Worm (Caenorhabditis elegans) whole organism, L4 larva: Measurements from ENCODE around the gene C50F4.9.
A peak's percentile ranks its signal among the peaks of the same experiment; 100 is the strongest.

ENCODE experiments used
- F10B5.3 ChIP-seq: sonication (generic microtip); optimal IDR thresholded peaks from 2 replicates; lab custom pipeline; 2016; ENCODE audit warnings: mild to moderate bottlenecking, missing genetic modification characterization, missing compliant biosample characterization
- F26F4.8 ChIP-seq: fragments of 200-800 bp; sonication (Bioruptor generic); conservative IDR thresholded peaks from 2 replicates; pipeline ENCODE4 v1.3.6; 2022; ENCODE audit warnings: missing genetic modification characterization, missing compliant biosample characterization
- F37D6.2 ChIP-seq: sonication (generic microtip); optimal IDR thresholded peaks from 2 replicates; lab custom pipeline; 2016; ENCODE audit warnings: mild to moderate bottlenecking, missing genetic modification characterization, missing compliant biosample characterization
- F44E2.7 ChIP-seq: fragments of 200-800 bp; sonication (Bioruptor generic); IDR thresholded peaks from 2 replicates; pipeline ENCODE4 v2.1.2; 2022; ENCODE audit warnings: missing genetic modification characterization, missing compliant biosample characterization
- F49E8.2 ChIP-seq: sonication (generic microtip); optimal IDR thresholded peaks from 2 replicates; lab custom pipeline; 2016; ENCODE audit warnings: missing compliant biosample characterization, mild to moderate bottlenecking, missing genetic modification characterization, borderline replicate concordance
- Y48G9A.11 ChIP-seq: fragments of 200-800 bp; sonication (Bioruptor generic); IDR thresholded peaks from 2 replicates; pipeline ENCODE4 v1.3.6; 2022; ENCODE audit warnings: missing genetic modification reagents, missing genetic modification characterization, missing compliant biosample characterization
- ZK546.5 ChIP-seq, 2 experiments: sonication (generic microtip); optimal IDR thresholded peaks; 2 replicates each; lab custom pipeline; 2017; ENCODE audit warnings: missing biosample characterization in 2 of 2, missing genetic modification characterization in 2 of 2
- aha-1 ChIP-seq: fragments of 150-350 bp; peaks from one replicate; lab custom pipeline; 2014; ENCODE audit warnings: missing biosample characterization, missing genetic modification characterization
- aly-2 ChIP-seq: sonication (generic microtip); optimal IDR thresholded peaks from 2 replicates; lab custom pipeline; 2018; ENCODE audit warnings: missing biosample characterization, missing genetic modification characterization
- arid-1 ChIP-seq: fragments of 200-800 bp; sonication (Bioruptor generic); conservative IDR thresholded peaks from 2 replicates; pipeline ENCODE4 v1.3.6; 2022; ENCODE audit warnings: missing genetic modification reagents, missing genetic modification characterization, missing compliant biosample characterization
- ceh-20 ChIP-seq: fragments of 200-800 bp; sonication (Bioruptor generic); IDR thresholded peaks from 2 replicates; pipeline ENCODE4 v1.3.6; 2022; ENCODE audit warnings: missing genetic modification reagents, missing genetic modification characterization, missing compliant biosample characterization
- ceh-28 ChIP-seq: fragments of 150-350 bp; optimal IDR thresholded peaks from 2 replicates; lab custom pipeline; 2014; ENCODE audit warnings: missing biosample characterization, missing genetic modification reagents, missing genetic modification characterization
- ceh-32 ChIP-seq: sonication (generic microtip); optimal IDR thresholded peaks from 2 replicates; lab custom pipeline; 2016; ENCODE audit warnings: mild to moderate bottlenecking, missing genetic modification characterization, missing compliant biosample characterization; ENCODE audit not compliant: poor library complexity
- ceh-62 ChIP-seq: sonication (generic microtip); optimal IDR thresholded peaks from 2 replicates; lab custom pipeline; 2017; ENCODE audit warnings: missing biosample characterization, missing genetic modification characterization
- ces-1 ChIP-seq: fragments of 150-350 bp; sonication (generic microtip); optimal IDR thresholded peaks from 4 replicates; lab custom pipeline; 2014; ENCODE audit warnings: missing biosample characterization, missing genetic modification reagents, missing genetic modification characterization
- daf-19 ChIP-seq: fragments of 200-800 bp; sonication (Bioruptor generic); conservative IDR thresholded peaks from 2 replicates; pipeline ENCODE4 v1.3.6; 2022; ENCODE audit warnings: missing genetic modification characterization, missing compliant biosample characterization
- daf-8 ChIP-seq: fragments of 200-800 bp; sonication (Bioruptor generic); IDR thresholded peaks from 2 replicates; pipeline ENCODE4 v1.3.6; 2022; ENCODE audit warnings: missing genetic modification characterization, missing compliant biosample characterization
- dmd-8 ChIP-seq: fragments of 200-800 bp; sonication (Bioruptor generic); IDR thresholded peaks from 2 replicates; pipeline ENCODE4 v1.3.6; 2022; ENCODE audit warnings: missing genetic modification characterization, missing compliant biosample characterization
- dmd-9 ChIP-seq: fragments of 200-800 bp; sonication (Bioruptor generic); IDR thresholded peaks from 2 replicates; pipeline ENCODE4 v1.3.6; 2022; ENCODE audit warnings: missing genetic modification reagents, missing genetic modification characterization, missing compliant biosample characterization
- dpl-1 ChIP-seq: fragments of 150-350 bp; optimal IDR thresholded peaks from 2 replicates; lab custom pipeline; 2014; ENCODE audit warnings: missing biosample characterization, missing genetic modification reagents, missing genetic modification characterization
- egl-43 ChIP-seq: fragments of 200-800 bp; sonication (Bioruptor generic); IDR thresholded peaks from 2 replicates; pipeline ENCODE4 v1.3.6; 2022; ENCODE audit warnings: missing genetic modification reagents, missing genetic modification characterization, missing compliant biosample characterization
- fkh-10 ChIP-seq: fragments of 150-350 bp; optimal IDR thresholded peaks from 2 replicates; lab custom pipeline; 2014; ENCODE audit warnings: missing biosample characterization, missing genetic modification reagents, missing genetic modification characterization
- gei-8 ChIP-seq: fragments of 200-800 bp; sonication (Bioruptor generic); optimal IDR thresholded peaks from 2 replicates; lab custom pipeline; 2018; ENCODE audit warnings: mild to moderate bottlenecking, missing genetic modification characterization, missing compliant biosample characterization
- hif-1 ChIP-seq, 2 experiments: sonication (generic microtip); optimal IDR thresholded peaks; 2 replicates each; lab custom pipeline; 2016 to 2017; ENCODE audit warnings: missing compliant biosample characterization in 2 of 2, missing genetic modification characterization in 2 of 2, missing genetic modification reagents in 2 of 2, missing genotype in 2 of 2, mild to moderate bottlenecking in 1 of 2
- hlh-30 ChIP-seq: sonication (generic microtip); optimal IDR thresholded peaks from 2 replicates; lab custom pipeline; 2017; ENCODE audit warnings: antibody characterized with exemption, mild to moderate bottlenecking, missing genetic modification characterization, missing compliant biosample characterization; ENCODE audit not compliant: insufficient read depth
- hmg-1.1 ChIP-seq: fragments of 200-800 bp; sonication (Bioruptor generic); IDR thresholded peaks from 2 replicates; pipeline ENCODE4 v1.3.6; 2022; ENCODE audit warnings: missing genetic modification reagents, missing genetic modification characterization, missing compliant biosample characterization
- jun-1 ChIP-seq: fragments of 150-350 bp; optimal IDR thresholded peaks from 2 replicates; lab custom pipeline; 2014; ENCODE audit warnings: missing biosample characterization, missing genetic modification reagents, missing genetic modification characterization
- lin-1 ChIP-seq: fragments of 200-800 bp; sonication (Bioruptor generic); IDR thresholded peaks from 2 replicates; pipeline ENCODE4 v1.3.6; 2022; ENCODE audit warnings: missing genetic modification reagents, missing genetic modification characterization, missing compliant biosample characterization
- lin-15B ChIP-seq: fragments of 150-350 bp; sonication (generic microtip); optimal IDR thresholded peaks from 3 replicates; lab custom pipeline; 2014; ENCODE audit warnings: missing biosample characterization, missing genetic modification characterization
- lin-39 ChIP-seq: fragments of 150-350 bp; optimal IDR thresholded peaks from 2 replicates; lab custom pipeline; 2014; ENCODE audit warnings: missing biosample characterization, missing genetic modification reagents, missing genetic modification characterization
- madf-5 ChIP-seq, 2 experiments: fragments of 200-800 bp; sonication (Bioruptor generic); IDR thresholded peaks; 2 replicates each; pipeline ENCODE4 v1.3.6; 2022; ENCODE audit warnings: missing compliant biosample characterization in 2 of 2, missing genetic modification characterization in 2 of 2
- mdt-29 ChIP-seq: fragments of 200-800 bp; sonication (Bioruptor generic); IDR thresholded peaks from 2 replicates; pipeline ENCODE4 v1.3.6; 2022; ENCODE audit warnings: missing genetic modification reagents, missing genetic modification characterization, missing compliant biosample characterization
- mes-2 ChIP-seq: sonication (generic microtip); optimal IDR thresholded peaks from 2 replicates; lab custom pipeline; 2016; ENCODE audit warnings: missing genotype, mild to moderate bottlenecking, missing genetic modification characterization, missing compliant biosample characterization; ENCODE audit not compliant: poor library complexity, severe bottlenecking
- mxl-2 ChIP-seq: fragments of 200-800 bp; sonication (Bioruptor generic); conservative IDR thresholded peaks from 2 replicates; pipeline ENCODE4 v1.3.6; 2022; ENCODE audit warnings: missing genetic modification reagents, missing genetic modification characterization, missing compliant biosample characterization
- nhr-25 ChIP-seq: sonication (generic microtip); optimal IDR thresholded peaks from 2 replicates; lab custom pipeline; 2017; ENCODE audit warnings: missing genetic modification characterization, mild to moderate bottlenecking, missing compliant biosample characterization, antibody characterized with exemption, moderate library complexity, borderline replicate concordance; ENCODE audit not compliant: insufficient read depth
- nhr-28 ChIP-seq: fragments of 150-350 bp; optimal IDR thresholded peaks from 2 replicates; lab custom pipeline; 2014; ENCODE audit warnings: missing biosample characterization, missing genetic modification characterization
- nhr-41 ChIP-seq: fragments of 200-800 bp; sonication (Bioruptor generic); IDR thresholded peaks from 2 replicates; pipeline ENCODE4 v1.3.6; 2022; ENCODE audit warnings: missing genetic modification reagents, missing genetic modification characterization, missing compliant biosample characterization
- nhr-42 ChIP-seq: fragments of 200-800 bp; sonication (Bioruptor generic); IDR thresholded peaks from 2 replicates; pipeline ENCODE4 v1.3.6; 2022; ENCODE audit warnings: missing genetic modification characterization, missing compliant biosample characterization
- nhr-6 ChIP-seq: fragments of 150-350 bp; optimal IDR thresholded peaks from 2 replicates; lab custom pipeline; 2014; ENCODE audit warnings: missing biosample characterization, missing genetic modification characterization
- nhr-76 ChIP-seq: fragments of 150-350 bp; optimal IDR thresholded peaks from 2 replicates; lab custom pipeline; 2014; ENCODE audit warnings: missing biosample characterization, missing genetic modification characterization
- rbr-2 ChIP-seq: sonication (generic microtip); optimal IDR thresholded peaks from 2 replicates; lab custom pipeline; 2016; ENCODE audit warnings: missing genotype, missing genetic modification characterization, missing compliant biosample characterization
- saeg-2 ChIP-seq: fragments of 200-800 bp; sonication (Bioruptor generic); IDR thresholded peaks from 2 replicates; pipeline ENCODE4 v1.3.6; 2022; ENCODE audit warnings: missing genetic modification reagents, missing genetic modification characterization, missing compliant biosample characterization
- sdz-12 ChIP-seq: fragments of 200-800 bp; sonication (Bioruptor generic); optimal IDR thresholded peaks from 2 replicates; lab custom pipeline; 2018; ENCODE audit warnings: mild to moderate bottlenecking, missing genetic modification characterization, missing compliant biosample characterization
- snpc-1.2 ChIP-seq: fragments of 200-800 bp; sonication (Bioruptor generic); IDR thresholded peaks from 2 replicates; pipeline ENCODE4 v1.3.6; 2022; ENCODE audit warnings: missing genetic modification reagents, missing genetic modification characterization, missing compliant biosample characterization
- snpc-4 ChIP-seq: fragments of 150-350 bp; optimal IDR thresholded peaks from 2 replicates; lab custom pipeline; 2014; ENCODE audit warnings: missing biosample characterization, missing genetic modification characterization
- spr-3 ChIP-seq: fragments of 200-800 bp; sonication (Bioruptor generic); optimal IDR thresholded peaks from 2 replicates; lab custom pipeline; 2018; ENCODE audit warnings: mild to moderate bottlenecking, missing genetic modification characterization, missing compliant biosample characterization
- tag-97 ChIP-seq: fragments of 200-800 bp; sonication (Bioruptor generic); IDR thresholded peaks from 2 replicates; pipeline ENCODE4 v1.3.6; 2022; ENCODE audit warnings: missing genetic modification characterization, missing compliant biosample characterization
- unc-130 ChIP-seq: sonication (generic microtip); optimal IDR thresholded peaks from 2 replicates; lab custom pipeline; 2016; ENCODE audit warnings: missing genetic modification reagents, missing genetic modification characterization, missing compliant biosample characterization
- zfp-2 ChIP-seq: sonication (generic microtip); optimal IDR thresholded peaks from 2 replicates; lab custom pipeline; 2016; ENCODE audit warnings: mild to moderate bottlenecking, missing genetic modification characterization, missing compliant biosample characterization
- zfp-3 ChIP-seq: fragments of 200-800 bp; sonication (Bioruptor generic); conservative IDR thresholded peaks from 2 replicates; pipeline ENCODE4 v1.3.6; 2022; ENCODE audit warnings: missing genetic modification reagents, missing genetic modification characterization, missing compliant biosample characterization
- zip-11 ChIP-seq: fragments of 200-800 bp; sonication (Bioruptor generic); IDR thresholded peaks from 2 replicates; pipeline ENCODE4 v1.3.6; 2022; ENCODE audit warnings: missing genetic modification characterization, missing compliant biosample characterization
- ztf-11 ChIP-seq: fragments of 150-350 bp; optimal IDR thresholded peaks from 2 replicates; lab custom pipeline; 2014; ENCODE audit warnings: missing biosample characterization, missing genetic modification characterization

Gene C50F4.9

ce11 chrV:9545238-9545709 lies 21.3 kb upstream of the C50F4.9 start, which contains the start of the genes his-35 and his-41 (continued):
- no peak for TF ChIP-seq unc-130 (GFP tag; lab: Kevin White, UChicago)
- TF ChIP-seq F49E8.2 (tag; lab: Kevin White, UChicago), result no peak
- peak; percentile 12 for TF ChIP-seq F37D6.2 (tag; lab: Kevin White, UChicago)
- no peak for TF ChIP-seq lin-15B (tag; lab: Kevin White, UChicago)
- no peak for TF ChIP-seq ceh-20 (GFP tag; lab: Robert Waterston, UW)
- TF ChIP-seq ztf-11 (tag; lab: Kevin White, UChicago), result no peak
- TF ChIP-seq hmg-1.1 (GFP tag; lab: Robert Waterston, UW), result 0 out of 2 replicates have a peak, but pooled peaks have one; percentile 24
- TF ChIP-seq ces-1 (GFP tag; lab: Kevin White, UChicago), result no peak
- TF ChIP-seq ceh-32 (tag; lab: Kevin White, UChicago), result no peak
- TF ChIP-seq nhr-6 (tag; lab: Kevin White, UChicago), result no peak
- TF ChIP-seq nhr-25 (tag; lab: Kevin White, UChicago), result no peak
- TF ChIP-seq gei-8, result no peak
- no peak for TF ChIP-seq lin-1 (GFP tag; lab: Robert Waterston, UW)
- TF ChIP-seq zfp-2, result no peak
- peak; percentile 57; the same call in 1 of the 2 replicates for TF ChIP-seq egl-43 (GFP tag; lab: Robert Waterston, UW)
- TF ChIP-seq snpc-1.2 (GFP tag; lab: Robert Waterston, UW), result no peak
- peak; percentile 4 for TF ChIP-seq hlh-30 (tag; lab: Kevin White, UChicago)
- TF ChIP-seq nhr-41, result no peak
- peak; percentile 42 for TF ChIP-seq mes-2 (tag; lab: Kevin White, UChicago)
- no peak for TF ChIP-seq fkh-10 (GFP tag; lab: Kevin White, UChicago)
- TF ChIP-seq madf-5 (GFP tag; IDR thresholded peaks at IDR 0.05; lab: Robert Waterston, UW), result no peak
- TF ChIP-seq hif-1 (tag; optimal IDR thresholded peaks at IDR 0.05; lab: Kevin White, UChicago), result no peak
- no peak for TF ChIP-seq mxl-2 (GFP tag; lab: Robert Waterston, UW)
- TF ChIP-seq dmd-8 (GFP tag; lab: Robert Waterston, UW), result no peak
- no peak for TF ChIP-seq aly-2 (tag; lab: Kevin White, UChicago)
- TF ChIP-seq zip-11, result no peak
- TF ChIP-seq dpl-1 (GFP tag; lab: Kevin White, UChicago), result peak; percentile 27
- TF ChIP-seq dmd-9 (GFP tag; lab: Robert Waterston, UW), result no peak
- 0 out of 2 replicates have a peak, but pooled peaks have one; percentile 27 for TF ChIP-seq nhr-42 (GFP tag; lab: Robert Waterston, UW)
- no peak for TF ChIP-seq F10B5.3 (tag; lab: Kevin White, UChicago)
- TF ChIP-seq rbr-2 (tag; lab: Kevin White, UChicago), result peak; percentile 37
- TF ChIP-seq spr-3 (GFP tag; lab: Kevin White, UChicago), result no peak
- no peak for TF ChIP-seq saeg-2 (GFP tag; lab: Robert Waterston, UW)
- TF ChIP-seq F44E2.7 (GFP tag; lab: Robert Waterston, UW), result no peak
- TF ChIP-seq daf-8 (GFP tag; lab: Robert Waterston, UW), result no peak
- no peak for TF ChIP-seq ZK546.5 (tag; optimal IDR thresholded peaks at IDR 0.05; lab: Kevin White, UChicago)
- TF ChIP-seq sdz-12 (GFP tag; lab: Kevin White, UChicago), result no peak
- no peak for TF ChIP-seq jun-1 (tag; lab: Kevin White, UChicago)
- TF ChIP-seq snpc-4 (tag; lab: Kevin White, UChicago), result no peak
- no peak for TF ChIP-seq nhr-28 (tag; lab: Kevin White, UChicago)
- no peak for TF ChIP-seq mdt-29 (GFP tag; lab: Robert Waterston, UW)
- no peak for TF ChIP-seq ceh-62 (tag; lab: Kevin White, UChicago)
- no peak for TF ChIP-seq daf-19 (GFP tag; lab: Robert Waterston, UW)
- no peak for TF ChIP-seq ceh-28
- no peak for TF ChIP-seq lin-39 (tag; lab: Kevin White, UChicago)
- TF ChIP-seq Y48G9A.11 (GFP tag; lab: Robert Waterston, UW), result no peak
- TF ChIP-seq zfp-3 (GFP tag; lab: Robert Waterston, UW), result no peak
- no peak for TF ChIP-seq nhr-76 (tag; lab: Kevin White, UChicago)
- no peak for TF ChIP-seq arid-1 (GFP tag; lab: Robert Waterston, UW)
- TF ChIP-seq tag-97 (GFP tag; lab: Robert Waterston, UW), result no peak
- peak; percentile 96 for TF ChIP-seq aha-1
- TF ChIP-seq F26F4.8, result no peak
